Worm (Caenorhabditis elegans) whole organism, L1 larva: ENCODE data around the gene cdk-11.1.

Experiments used
- aly-2 ChIP-seq: fragments of 150-350 bp; optimal IDR thresholded peaks from 2 replicates; lab custom pipeline; 2014; ENCODE audit warnings: missing biosample characterization, missing genetic modification characterization
- efl-1 ChIP-seq, 4 experiments: fragments of 150-350 bp; optimal IDR thresholded peaks in 3 of 4; peaks in 1 of 4; 1 replicate in 1 of 4; 2 replicates in 3 of 4; lab custom pipeline; 2014; ENCODE audit warnings: missing biosample characterization in 2 of 4, missing genetic modification characterization in 2 of 4, missing genetic modification reagents in 2 of 4
- egl-27 ChIP-seq, 2 experiments: fragments of 150-350 bp in 1 of 2; sonication (generic microtip); optimal IDR thresholded peaks; 3 replicates each; lab custom pipeline; 2017 to 2018; ENCODE audit warnings: missing biosample characterization in 2 of 2, missing genetic modification characterization in 2 of 2, missing genetic modification reagents in 2 of 2
- hpl-2 ChIP-seq: fragments of 150-350 bp; optimal IDR thresholded peaks from 2 replicates; lab custom pipeline; 2014; ENCODE audit warnings: missing biosample characterization, missing genetic modification reagents, missing genetic modification characterization
- lin-14 ChIP-seq: fragments of 200-800 bp; sonication (Bioruptor generic); optimal IDR thresholded peaks from 2 replicates; lab custom pipeline; 2018; ENCODE audit warnings: mild to moderate bottlenecking, missing genetic modification characterization, moderate library complexity, missing compliant biosample characterization
- mdl-1 ChIP-seq, 2 experiments: fragments of 150-350 bp; optimal IDR thresholded peaks; 2 replicates each; lab custom pipeline; 2014 to 2017; ENCODE audit warnings: missing biosample characterization in 2 of 2, missing genetic modification characterization in 2 of 2, inconsistent platforms in 1 of 2
- nhr-20 ChIP-seq: sonication (generic microtip); optimal IDR thresholded peaks from 2 replicates; lab custom pipeline; 2016; ENCODE audit warnings: mild to moderate bottlenecking, missing genetic modification characterization, missing compliant biosample characterization
- nhr-237 ChIP-seq: fragments of 150-350 bp; optimal IDR thresholded peaks from 2 replicates; lab custom pipeline; 2014; ENCODE audit warnings: missing biosample characterization, missing genetic modification characterization
- snpc-4 ChIP-seq: fragments of 150-350 bp; optimal IDR thresholded peaks from 2 replicates; lab custom pipeline; 2014; ENCODE audit warnings: missing biosample characterization, missing genetic modification characterization
- tbx-2 ChIP-seq: sonication (generic microtip); optimal IDR thresholded peaks from 2 replicates; lab custom pipeline; 2016; ENCODE audit warnings: missing genetic modification characterization, missing compliant biosample characterization
- unc-130 ChIP-seq: fragments of 150-350 bp; optimal IDR thresholded peaks from 2 replicates; lab custom pipeline; 2017; ENCODE audit warnings: missing biosample characterization, missing genetic modification characterization, inconsistent platforms
- unc-62 ChIP-seq: fragments of 150-350 bp; optimal IDR thresholded peaks from 2 replicates; lab custom pipeline; 2014; ENCODE audit warnings: missing biosample characterization, missing genetic modification reagents, missing genetic modification characterization

- TF ChIP-seq egl-27 (tag; optimal IDR thresholded peaks at IDR 0.05; lab: Kevin White, UChicago), result no peak
- TF ChIP-seq aly-2, result no peak
- TF ChIP-seq tbx-2 (tag; lab: Kevin White, UChicago), result no peak
- TF ChIP-seq snpc-4 (tag; lab: Kevin White, UChicago), result no peak
- TF ChIP-seq mdl-1 (tag; optimal IDR thresholded peaks at IDR 0.05; lab: Kevin White, UChicago), result no peak
- no peak for TF ChIP-seq unc-62
- no peak for TF ChIP-seq hpl-2
- TF ChIP-seq lin-14, result no peak
- TF ChIP-seq unc-130 (tag; lab: Kevin White, UChicago), result no peak
- TF ChIP-seq nhr-237 (tag; lab: Kevin White, UChicago), result no peak
- no peak for TF ChIP-seq efl-1 (optimal IDR thresholded peaks at IDR 0.05; lab: Kevin White, UChicago)
- TF ChIP-seq efl-1 (GFP tag; optimal IDR thresholded peaks at IDR 0.05 in 1 of 2; lab: Kevin White, UChicago), result no peak
- TF ChIP-seq nhr-20 (tag; lab: Kevin White, UChicago), result no peak
Observed at ce11 chrII:7682488-7682887, 16.5 kb upstream of the cdk-11.1 start.
